Worm (Caenorhabditis elegans): ENCODE data around the gene K08H2.4.

The K08H2.4 gene

DNA sequence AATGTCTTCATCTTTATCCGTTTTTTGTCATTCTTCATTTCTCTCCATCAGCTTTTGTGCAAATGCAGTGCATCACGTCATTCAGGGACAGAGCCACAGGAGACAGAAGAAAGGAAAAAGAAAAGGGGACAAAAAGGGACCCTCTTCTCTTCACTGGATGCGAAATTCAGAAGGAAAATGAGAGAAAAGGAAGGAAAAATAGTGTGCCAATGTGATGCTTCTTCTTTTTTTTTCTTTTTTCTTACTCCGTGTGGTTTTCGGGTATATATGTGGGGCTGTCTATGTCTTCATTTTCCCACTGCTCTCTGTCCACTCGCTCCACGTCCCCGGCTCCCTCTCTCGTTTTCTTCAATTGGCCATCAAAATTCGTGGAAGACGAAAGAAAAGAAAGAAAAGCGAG is 27.8 kb upstream of the K08H2.4 start (continued):
- TF ChIP-seq nhr-12 (tag; optimal IDR thresholded peaks at IDR 0.05) (no peak), pqm-1 (tag; optimal IDR thresholded peaks at IDR 0.05) (no peak), nhr-76 (tag; optimal IDR thresholded peaks at IDR 0.05) (no peak), ama-1 (optimal IDR thresholded peaks at IDR 0.05) (no peak), sea-2 (GFP tag; optimal IDR thresholded peaks at IDR 0.05) (no peak)

DNA sequence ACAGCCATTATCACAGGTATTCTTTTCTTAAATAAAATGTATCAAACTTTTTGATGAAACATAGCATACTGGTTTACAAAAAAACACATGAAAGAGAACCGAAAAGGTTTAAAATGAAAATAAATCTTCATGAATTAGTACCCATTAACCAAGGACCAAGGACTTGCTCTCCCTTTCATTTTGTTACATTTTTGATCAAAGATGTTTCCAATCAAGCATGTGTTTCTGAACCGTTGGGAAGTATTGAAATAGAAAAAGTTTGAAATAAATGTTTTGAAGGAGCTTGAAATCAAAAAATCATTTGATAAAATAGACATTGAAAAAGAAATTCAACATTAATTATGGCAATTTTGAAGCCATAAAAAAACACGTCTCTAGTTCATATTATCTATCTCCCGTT is 25.8 kb upstream of the K08H2.4 start:
- TF ChIP-seq elt-3 (tag; optimal IDR thresholded peaks at IDR 0.05): no peak
- no peak for TF ChIP-seq tbx-2 (tag; optimal IDR thresholded peaks at IDR 0.05)

DNA sequence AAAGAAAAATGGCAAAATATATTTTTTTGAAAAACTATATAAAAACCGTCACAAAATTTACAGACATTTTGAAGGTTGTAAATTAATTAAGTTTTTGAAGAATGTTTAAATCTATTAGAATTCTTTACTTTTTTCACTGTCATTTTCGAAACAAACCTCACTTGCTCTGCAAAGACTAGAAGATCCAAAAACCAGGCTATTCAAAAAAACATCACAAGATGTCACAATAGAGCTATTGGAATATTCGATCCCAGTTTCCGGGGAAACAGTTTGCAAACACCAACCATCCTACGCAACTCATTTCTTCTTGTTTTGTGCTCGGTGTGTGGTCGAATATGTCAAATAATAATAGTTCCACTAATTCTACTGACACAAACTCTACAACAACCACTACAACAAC is 21.5 kb upstream of the K08H2.4 start, which contains the start of gene R12H7.4:
Gene R12H7.4 (plus strand): TSS at position 301 of the 400 bp plus-strand sequence.
- TF ChIP-seq mdl-1 (tag; optimal IDR thresholded peaks at IDR 0.05) (no peak), unc-39 (tag; optimal IDR thresholded peaks at IDR 0.05) (no peak), nhr-237 (tag; optimal IDR thresholded peaks at IDR 0.05) (no peak), nhr-25 (tag; optimal IDR thresholded peaks at IDR 0.05) (no peak), nhr-77 (tag; optimal IDR thresholded peaks at IDR 0.05) (no peak), unc-62 (GFP tag; optimal IDR thresholded peaks at IDR 0.05) (no peak), hmg-11 (tag; optimal IDR thresholded peaks at IDR 0.05) (no peak), ama-1 (optimal IDR thresholded peaks at IDR 0.05) (no peak), pha-4 (tag; optimal IDR thresholded peaks at IDR 0.05) (no peak), nhr-12 (tag; optimal IDR thresholded peaks at IDR 0.05) (no peak), daf-12 (tag; optimal IDR thresholded peaks at IDR 0.05) (no peak), nfya-1 (tag; optimal IDR thresholded peaks at IDR 0.05; ENCODE audit: insufficient read depth) (no peak), sea-2 (GFP tag; optimal IDR thresholded peaks at IDR 0.05) (no peak), elt-1 (tag; optimal IDR thresholded peaks at IDR 0.05) (no peak), snpc-4 (tag; optimal IDR thresholded peaks at IDR 0.05) (no peak), fos-1 (tag; optimal IDR thresholded peaks at IDR 0.05) (no peak), zag-1 (tag; optimal IDR thresholded peaks at IDR 0.05) (no peak), lsy-12 (tag; optimal IDR thresholded peaks at IDR 0.05) (no peak), lin-39 (tag; optimal IDR thresholded peaks at IDR 0.05) (no peak)

DNA sequence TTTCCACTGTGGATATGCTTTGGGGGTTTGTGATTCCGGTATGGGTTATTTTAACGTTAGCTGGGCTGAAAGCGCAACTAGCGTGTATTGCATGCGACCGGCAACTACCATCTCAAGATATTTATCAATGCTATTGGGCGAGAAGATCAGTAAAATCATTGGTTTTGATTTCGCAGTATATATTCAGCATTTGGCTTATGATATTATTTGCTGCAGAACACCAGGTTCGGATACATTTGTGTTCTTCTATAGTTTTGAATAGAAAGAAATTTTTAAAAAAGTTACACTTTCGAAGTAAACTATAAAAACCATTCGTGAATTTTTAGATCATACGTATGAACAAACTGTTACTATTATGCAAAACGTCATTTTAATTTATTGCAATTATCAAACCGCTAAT is 20.4 kb upstream of the K08H2.4 start:
- no peak for TF ChIP-seq nhr-23 (tag; optimal IDR thresholded peaks at IDR 0.05)
- no peak for TF ChIP-seq mdl-1 (tag; optimal IDR thresholded peaks at IDR 0.05)
- no peak for TF ChIP-seq sea-2 (GFP tag; optimal IDR thresholded peaks at IDR 0.05)
- no peak for TF ChIP-seq hmg-11 (tag; optimal IDR thresholded peaks at IDR 0.05)
- TF ChIP-seq lsy-12 (tag; optimal IDR thresholded peaks at IDR 0.05): no peak
- TF ChIP-seq nfya-1 (tag; optimal IDR thresholded peaks at IDR 0.05; ENCODE audit: insufficient read depth): no peak
- TF ChIP-seq fkh-10 (GFP tag; optimal IDR thresholded peaks at IDR 0.05): no peak
- TF ChIP-seq nhr-43 (tag; optimal IDR thresholded peaks at IDR 0.05; ENCODE audit: poor library complexity, severe bottlenecking): no peak
- no peak for TF ChIP-seq fkh-2 (tag; optimal IDR thresholded peaks at IDR 0.05)

DNA sequence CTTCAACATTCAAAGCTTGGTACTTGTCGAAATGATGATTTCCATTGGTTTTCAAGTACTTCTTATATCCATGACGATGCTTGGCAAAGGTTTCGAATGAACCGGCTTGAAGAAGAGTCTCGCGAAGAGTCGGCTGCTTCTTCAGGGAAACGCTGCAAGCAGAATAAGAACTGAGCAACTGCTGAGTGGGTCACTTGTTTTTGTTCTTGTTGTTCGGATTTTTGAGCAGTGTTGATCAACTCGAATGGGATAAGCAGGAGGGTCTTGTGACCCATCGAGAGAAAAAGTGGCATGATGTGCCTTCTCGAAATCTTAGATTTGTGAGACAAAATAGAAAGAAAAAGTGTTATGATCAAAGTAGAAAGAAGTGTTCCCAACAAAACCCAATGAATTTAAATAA is 17.7 kb upstream of the K08H2.4 start:
- TF ChIP-seq daf-12 (tag; optimal IDR thresholded peaks at IDR 0.05) (no peak), ceh-82 (tag; optimal IDR thresholded peaks at IDR 0.05) (no peak), lin-39 (tag; optimal IDR thresholded peaks at IDR 0.05) (peak; percentile 24), ztf-4 (tag; optimal IDR thresholded peaks at IDR 0.05) (no peak), nhr-12 (tag; optimal IDR thresholded peaks at IDR 0.05) (no peak), sea-2 (GFP tag; optimal IDR thresholded peaks at IDR 0.05) (no peak), lsy-12 (tag; optimal IDR thresholded peaks at IDR 0.05) (no peak), ceh-16 (tag; optimal IDR thresholded peaks at IDR 0.05) (no peak), skn-1 (tag; optimal IDR thresholded peaks at IDR 0.05) (no peak), nhr-43 (tag; optimal IDR thresholded peaks at IDR 0.05; ENCODE audit: poor library complexity, severe bottlenecking) (no peak), zag-1 (tag; optimal IDR thresholded peaks at IDR 0.05) (no peak), nhr-23 (tag; optimal IDR thresholded peaks at IDR 0.05) (no peak), nhr-77 (tag; optimal IDR thresholded peaks at IDR 0.05) (no peak), egl-27 (tag; optimal IDR thresholded peaks at IDR 0.05) (no peak), nhr-237 (tag; optimal IDR thresholded peaks at IDR 0.05) (no peak), fkh-2 (tag; optimal IDR thresholded peaks at IDR 0.05) (no peak), ama-1 (optimal IDR thresholded peaks at IDR 0.05) (no peak), pqm-1 (tag; optimal IDR thresholded peaks at IDR 0.05) (no peak), nhr-11 (tag; optimal IDR thresholded peaks at IDR 0.05) (no peak), ceh-28 (tag; optimal IDR thresholded peaks at IDR 0.05) (no peak), nfya-1 (tag; optimal IDR thresholded peaks at IDR 0.05; ENCODE audit: insufficient read depth) (peak; percentile 20), ztf-11 (tag; optimal IDR thresholded peaks at IDR 0.05) (no peak), snpc-4 (tag; optimal IDR thresholded peaks at IDR 0.05) (peak; percentile 37)

Data from whole organism, L3 larva.